Worm (Caenorhabditis elegans): ENCODE measurements around the gene cogc-8.

Gene cogc-8

DNA sequence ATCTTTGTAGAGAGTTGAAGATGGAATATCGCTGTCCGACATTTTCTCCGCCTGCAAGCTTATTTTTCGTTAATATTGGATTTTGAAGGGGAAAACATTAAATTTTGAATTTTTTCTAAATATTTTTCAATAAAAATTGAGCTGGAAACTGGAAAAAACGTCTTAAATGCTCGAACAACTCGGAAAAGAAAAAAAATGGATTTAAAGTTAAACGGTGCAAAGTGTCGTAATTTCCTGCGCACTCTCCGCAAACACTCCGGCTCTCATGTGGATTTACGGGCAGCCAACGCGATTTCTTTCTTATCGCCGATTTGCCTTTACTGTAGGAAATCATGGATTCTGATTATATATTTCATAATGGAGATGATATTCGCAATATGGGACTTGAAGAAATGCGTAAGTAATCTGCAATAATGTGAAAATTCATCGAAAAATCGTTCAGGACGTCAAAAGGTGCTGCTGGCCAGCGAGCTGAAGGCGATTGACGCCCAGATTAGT is at the start of gene cogc-8, which contains the start of gene fnta-1:
TSS of gene cogc-8 (plus strand) at position 195 of the 498 bp plus-strand sequence.
TSS of gene fnta-1 (minus strand) at position 51 of the 498 bp plus-strand sequence.
- peak; percentile 11 for TF ChIP-seq crh-2 (tag; optimal IDR thresholded peaks at IDR 0.05)
- TF ChIP-seq snpc-4 (tag; optimal IDR thresholded peaks at IDR 0.05) = no peak
- TF ChIP-seq fos-1 (tag; optimal IDR thresholded peaks at IDR 0.05) = no peak
- TF ChIP-seq mdl-1 (tag; optimal IDR thresholded peaks at IDR 0.05) = no peak
- TF ChIP-seq nhr-129 (tag; optimal IDR thresholded peaks at IDR 0.05) = peak; percentile 51
- no peak for TF ChIP-seq mbf-1 (tag; optimal IDR thresholded peaks at IDR 0.05)
- no peak for TF ChIP-seq nhr-237 (tag; optimal IDR thresholded peaks at IDR 0.05)
- peak; percentile 81 for TF ChIP-seq R02D3.7 (tag; optimal IDR thresholded peaks at IDR 0.05)
- TF ChIP-seq elt-1 (tag; optimal IDR thresholded peaks at IDR 0.05) = no peak
- TF ChIP-seq sma-3 (GFP tag; optimal IDR thresholded peaks at IDR 0.05) = peak; percentile 24
- TF ChIP-seq unc-55 (GFP tag; optimal IDR thresholded peaks at IDR 0.05) = peak; percentile 76
- TF ChIP-seq lin-13 (GFP tag; optimal IDR thresholded peaks at IDR 0.05) = peak; percentile 21
- peak; percentile 58 for TF ChIP-seq C34F6.9 (tag; optimal IDR thresholded peaks at IDR 0.05)
- peak; percentile 61 for TF ChIP-seq gmeb-1 (tag; optimal IDR thresholded peaks at IDR 0.05)
- TF ChIP-seq lsy-2 (tag; optimal IDR thresholded peaks at IDR 0.05) = peak in 1 of 2 experiments; percentile 68

DNA sequence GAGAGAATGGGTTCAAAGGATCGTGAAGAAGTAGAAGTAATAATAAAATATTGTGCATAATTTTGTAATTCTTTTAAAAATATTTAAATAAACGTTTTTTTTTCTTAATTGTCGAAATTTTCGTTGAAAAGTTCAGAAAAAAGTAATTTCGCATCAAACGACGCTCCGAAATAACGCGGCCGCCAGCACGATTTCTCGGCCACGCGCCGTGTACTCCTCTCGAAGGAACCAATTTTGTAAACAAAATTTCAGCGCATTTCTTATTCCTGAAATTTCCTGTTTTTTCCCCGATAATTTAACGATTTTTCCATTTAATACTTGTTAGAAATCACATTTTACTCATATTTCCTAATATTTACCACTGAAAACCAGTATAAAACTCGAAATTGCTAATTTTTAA is 48.2 kb upstream of the cogc-8 start, which contains the start of gene Y38C1AA.12:
TSS of gene Y38C1AA.12 (plus strand) at position 211 of the 400 bp plus-strand sequence.
- TF ChIP-seq egl-27 (tag; optimal IDR thresholded peaks at IDR 0.05) = peak; percentile 53
- no peak for TF ChIP-seq ZK546.5 (tag; optimal IDR thresholded peaks at IDR 0.05)
- no peak for TF ChIP-seq elt-1 (tag; optimal IDR thresholded peaks at IDR 0.05)
- TF ChIP-seq mab-5 (tag; optimal IDR thresholded peaks at IDR 0.05) = peak; percentile 70
- TF ChIP-seq mdl-1 (tag; optimal IDR thresholded peaks at IDR 0.05) = peak in 1 of 2 experiments; percentile 8
- TF ChIP-seq F13H6.1 (tag; optimal IDR thresholded peaks at IDR 0.05) = peak; percentile 82
- TF ChIP-seq crh-2 (tag; optimal IDR thresholded peaks at IDR 0.05) = peak; percentile 77
- TF ChIP-seq snpc-4 (tag; optimal IDR thresholded peaks at IDR 0.05) = peak; percentile 44
- TF ChIP-seq lin-13 (GFP tag; optimal IDR thresholded peaks at IDR 0.05) = peak; percentile 84
- TF ChIP-seq nhr-6 (tag; optimal IDR thresholded peaks at IDR 0.05) = peak; percentile 13
- TF ChIP-seq unc-55 (GFP tag; optimal IDR thresholded peaks at IDR 0.05) = peak; percentile 84
- TF ChIP-seq lsy-2 (tag; optimal IDR thresholded peaks at IDR 0.05) = peak; percentile 74 to 87
- peak; percentile 59 for TF ChIP-seq sem-4 (tag; optimal IDR thresholded peaks at IDR 0.05)
- TF ChIP-seq nhr-12 (tag; optimal IDR thresholded peaks at IDR 0.05) = no peak
- TF ChIP-seq nhr-129 (tag; optimal IDR thresholded peaks at IDR 0.05) = peak; percentile 28
- no peak for TF ChIP-seq nhr-11 (tag; optimal IDR thresholded peaks at IDR 0.05)
- TF ChIP-seq ceh-82 (tag; optimal IDR thresholded peaks at IDR 0.05) = peak; percentile 1
- no peak for TF ChIP-seq ama-1 (optimal IDR thresholded peaks at IDR 0.05)
- TF ChIP-seq fos-1 (tag; optimal IDR thresholded peaks at IDR 0.05) = peak; percentile 24
- peak; percentile 60 for TF ChIP-seq nhr-25 (tag; optimal IDR thresholded peaks at IDR 0.05)
- TF ChIP-seq alr-1 (tag; optimal IDR thresholded peaks at IDR 0.05) = no peak
- no peak for TF ChIP-seq aly-2 (tag; optimal IDR thresholded peaks at IDR 0.05)
- peak; percentile 73 for TF ChIP-seq gmeb-1 (tag; optimal IDR thresholded peaks at IDR 0.05)
- no peak for TF ChIP-seq nhr-10 (tag; optimal IDR thresholded peaks at IDR 0.05)
- TF ChIP-seq sma-9 (GFP tag; optimal IDR thresholded peaks at IDR 0.05) = peak; percentile 88
- no peak for TF ChIP-seq sma-9 (tag; optimal IDR thresholded peaks at IDR 0.05)
- peak; percentile 89 for TF ChIP-seq sma-3 (GFP tag; optimal IDR thresholded peaks at IDR 0.05)
- TF ChIP-seq blmp-1 (tag; optimal IDR thresholded peaks at IDR 0.05; ENCODE audit: insufficient read depth) = peak; percentile 27
- TF ChIP-seq nhr-21 (tag; optimal IDR thresholded peaks at IDR 0.05) = peak; percentile 54
- peak; percentile 55 for TF ChIP-seq lin-11 (tag; optimal IDR thresholded peaks at IDR 0.05)
- TF ChIP-seq Y55F3AM.14 (GFP tag; optimal IDR thresholded peaks at IDR 0.05) = peak; percentile 65
- TF ChIP-seq nhr-77 (tag; optimal IDR thresholded peaks at IDR 0.05) = no peak
- TF ChIP-seq ztf-1 (GFP tag; conservative IDR thresholded peaks at IDR 0.05) = no peak
- no peak for TF ChIP-seq lin-39 (tag; optimal IDR thresholded peaks at IDR 0.05)
- no peak for TF ChIP-seq dmd-4 (tag; optimal IDR thresholded peaks at IDR 0.05)
- no peak for TF ChIP-seq peb-1 (tag; optimal IDR thresholded peaks at IDR 0.05)
- no peak for TF ChIP-seq ztf-4 (tag; optimal IDR thresholded peaks at IDR 0.05)
- TF ChIP-seq skn-1 (tag; optimal IDR thresholded peaks at IDR 0.05) = no peak
- TF ChIP-seq ceh-16 (tag; optimal IDR thresholded peaks at IDR 0.05) = no peak
- TF ChIP-seq mbf-1 (tag; optimal IDR thresholded peaks at IDR 0.05) = no peak
- TF ChIP-seq unc-39 (tag; optimal IDR thresholded peaks at IDR 0.05) = no peak
- TF ChIP-seq zag-1 (tag; optimal IDR thresholded peaks at IDR 0.05) = no peak
- TF ChIP-seq C34F6.9 (tag; optimal IDR thresholded peaks at IDR 0.05) = peak; percentile 84
- no peak for TF ChIP-seq nhr-23 (tag; optimal IDR thresholded peaks at IDR 0.05)
